Fruit fly (Drosophila melanogaster) whole organism, embryonic: Measurements from ENCODE around the gene Vha100-2.
A peak's percentile ranks its signal among the peaks of the same experiment; 100 is the strongest.

Experiments
- CG10431 ChIP-seq: fragments of 200-800 bp; sonication (Bioruptor generic); optimal IDR thresholded peaks from 3 replicates; lab custom pipeline; 2018; ENCODE audit warnings: missing biosample characterization, mild to moderate bottlenecking, missing genetic modification characterization
- CG12391 ChIP-seq: fragments of 200-800 bp; sonication (Bioruptor generic); optimal IDR thresholded peaks from 3 replicates; lab custom pipeline; 2018; ENCODE audit warnings: missing biosample characterization, mild to moderate bottlenecking, missing genetic modification characterization, moderate library complexity
- CG1602 ChIP-seq: fragments of 200-800 bp; sonication (Bioruptor generic); optimal IDR thresholded peaks from 3 replicates; lab custom pipeline; 2016; ENCODE audit warnings: missing biosample characterization, missing genetic modification characterization
- CG17612 ChIP-seq: fragments of 200-800 bp; sonication (Bioruptor generic); IDR thresholded peaks from 2 replicates; pipeline ENCODE4 v1.3.6; 2022; ENCODE audit warnings: missing biosample characterization, missing genetic modification characterization
- CG31224 ChIP-seq: fragments of 200-800 bp; sonication (Bioruptor generic); IDR thresholded peaks from 2 replicates; pipeline ENCODE4 v1.3.6; 2022; ENCODE audit warnings: missing biosample characterization, missing genetic modification characterization
- CG31388 ChIP-seq: fragments of 200-800 bp; sonication (Bioruptor generic); optimal IDR thresholded peaks from 2 replicates; lab custom pipeline; 2016; ENCODE audit warnings: missing biosample characterization, missing genetic modification characterization
- CG4282 ChIP-seq: fragments of 200-800 bp; sonication (Bioruptor generic); optimal IDR thresholded peaks from 2 replicates; lab custom pipeline; 2016; ENCODE audit warnings: missing biosample characterization, missing genetic modification characterization
- CG4617 ChIP-seq: fragments of 200-800 bp; sonication (Bioruptor generic); optimal IDR thresholded peaks from 3 replicates; lab custom pipeline; 2016; ENCODE audit warnings: missing biosample characterization, missing genetic modification characterization, borderline replicate concordance
- CG4707 ChIP-seq: fragments of 200-800 bp; sonication (Bioruptor generic); optimal IDR thresholded peaks from 2 replicates; lab custom pipeline; 2018; ENCODE audit warnings: missing biosample characterization, mild to moderate bottlenecking, missing genetic modification characterization, moderate library complexity
- CG4854 ChIP-seq: fragments of 200-800 bp; sonication (Bioruptor generic); optimal IDR thresholded peaks from 2 replicates; lab custom pipeline; 2016; ENCODE audit warnings: missing biosample characterization, missing genetic modification characterization, inconsistent platforms
- CG6813 ChIP-seq: fragments of 200-800 bp; sonication (Bioruptor generic); optimal IDR thresholded peaks from 2 replicates; lab custom pipeline; 2017; ENCODE audit warnings: missing biosample characterization, missing genetic modification characterization, mild to moderate bottlenecking, moderate library complexity, missing genetic modification reagents
- CG9932 ChIP-seq: fragments of 200-800 bp; sonication (Bioruptor generic); IDR thresholded peaks from 2 replicates; pipeline ENCODE4 v1.3.6; 2022; ENCODE audit warnings: missing biosample characterization, missing genetic modification characterization
- CrebB ChIP-seq: fragments of 200-800 bp; sonication (Bioruptor generic); optimal IDR thresholded peaks from 3 replicates; lab custom pipeline; 2018; ENCODE audit warnings: missing biosample characterization, mild to moderate bottlenecking, missing genetic modification characterization
- D19B ChIP-seq: fragments of 200-800 bp; sonication (Bioruptor generic); optimal IDR thresholded peaks from 2 replicates; lab custom pipeline; 2017; ENCODE audit warnings: missing biosample characterization, mild to moderate bottlenecking, missing genetic modification characterization
- Dip2 ChIP-seq: fragments of 200-800 bp; sonication (Bioruptor generic); IDR thresholded peaks from 2 replicates; pipeline ENCODE4 v1.3.6; 2022; ENCODE audit warnings: missing biosample characterization, missing genetic modification characterization
- ERR ChIP-seq: fragments of 200-800 bp; sonication (Bioruptor generic); optimal IDR thresholded peaks from 2 replicates; lab custom pipeline; 2016; ENCODE audit warnings: missing biosample characterization, missing genetic modification characterization
- Hmx ChIP-seq: fragments of 200-800 bp; sonication (Bioruptor generic); optimal IDR thresholded peaks from 2 replicates; lab custom pipeline; 2016; ENCODE audit warnings: missing biosample characterization, missing genetic modification characterization
- Hr3 ChIP-seq: fragments of 200-800 bp; sonication (Bioruptor generic); optimal IDR thresholded peaks from 3 replicates; lab custom pipeline; 2016; ENCODE audit warnings: missing biosample characterization, missing genetic modification characterization
- MTF-1 ChIP-seq: fragments of 200-800 bp; sonication (Bioruptor generic); optimal IDR thresholded peaks from 2 replicates; lab custom pipeline; 2018; ENCODE audit warnings: missing biosample characterization, mild to moderate bottlenecking, missing genetic modification characterization, borderline replicate concordance
- Pdp1 ChIP-seq, 2 experiments: fragments of 200-800 bp; sonication (Bioruptor generic); optimal IDR thresholded peaks; 3 replicates each; lab custom pipeline; 2016; ENCODE audit warnings: missing biosample characterization in 2 of 2, missing genetic modification characterization in 2 of 2, mild to moderate bottlenecking in 1 of 2, moderate library complexity in 1 of 2
- Ssrp ChIP-seq: fragments of 200-800 bp; sonication (Bioruptor generic); optimal IDR thresholded peaks from 2 replicates; lab custom pipeline; 2018; ENCODE audit warnings: missing biosample characterization, mild to moderate bottlenecking, missing genetic modification characterization, moderate library complexity
- az2 ChIP-seq: fragments of 200-800 bp; sonication (Bioruptor generic); optimal IDR thresholded peaks from 3 replicates; lab custom pipeline; 2016; ENCODE audit warnings: missing biosample characterization, missing genetic modification characterization
- bab2 ChIP-seq: fragments of 200-800 bp; sonication (Bioruptor generic); optimal IDR thresholded peaks from 2 replicates; lab custom pipeline; 2016; ENCODE audit warnings: missing biosample characterization, missing genetic modification characterization
- cad ChIP-seq: fragments of >200 bp; optimal IDR thresholded peaks from 2 replicates; lab custom pipeline; 2017; ENCODE audit warnings: missing biosample characterization, missing genetic modification characterization
- cg ChIP-seq: fragments of 200-800 bp; sonication (Bioruptor generic); optimal IDR thresholded peaks from 3 replicates; lab custom pipeline; 2019; ENCODE audit warnings: missing biosample characterization, mild to moderate bottlenecking, missing genetic modification characterization, moderate library complexity
- cwo ChIP-seq: fragments of 200-800 bp; sonication (Bioruptor generic); optimal IDR thresholded peaks from 3 replicates; lab custom pipeline; 2017; ENCODE audit warnings: missing biosample characterization, missing genetic modification characterization, mild to moderate bottlenecking, moderate library complexity, missing genetic modification reagents
- gt ChIP-seq: fragments of 200-800 bp; sonication (Bioruptor generic); IDR thresholded peaks from 2 replicates; pipeline ENCODE4 v1.3.6; 2022; ENCODE audit warnings: missing biosample characterization, missing genetic modification characterization
- h ChIP-seq: fragments of >200 bp; optimal IDR thresholded peaks from 2 replicates; lab custom pipeline; 2017
- hb ChIP-seq: fragments of 200-800 bp; sonication (Bioruptor generic); IDR thresholded peaks from 3 replicates; pipeline ENCODE4 v1.3.6; 2022; ENCODE audit warnings: missing biosample characterization, missing genetic modification characterization; ENCODE audit not compliant: partially characterized antibody
- ind ChIP-seq: fragments of 200-800 bp; sonication (Bioruptor generic); optimal IDR thresholded peaks from 3 replicates; lab custom pipeline; 2016; ENCODE audit warnings: missing biosample characterization, missing genetic modification characterization
- kay ChIP-seq: fragments of 200-800 bp; sonication (Bioruptor generic); optimal IDR thresholded peaks from 2 replicates; lab custom pipeline; 2016; ENCODE audit warnings: missing biosample characterization, missing genetic modification characterization
- ken ChIP-seq: fragments of 200-800 bp; sonication (Bioruptor generic); IDR thresholded peaks from 3 replicates; pipeline ENCODE4 v1.3.6; 2022; ENCODE audit warnings: missing biosample characterization, missing genetic modification characterization
- knrl ChIP-seq: fragments of 200-800 bp; sonication (Bioruptor generic); IDR thresholded peaks from 3 replicates; pipeline ENCODE4 v1.3.6; 2022; ENCODE audit warnings: missing biosample characterization, missing genetic modification characterization; ENCODE audit not compliant: partially characterized antibody
- lab ChIP-seq: fragments of 200-800 bp; sonication (Bioruptor generic); optimal IDR thresholded peaks from 3 replicates; lab custom pipeline; 2017; ENCODE audit warnings: missing biosample characterization, missing genetic modification characterization, mild to moderate bottlenecking, moderate library complexity, missing genetic modification reagents
- lbe ChIP-seq: fragments of 200-800 bp; sonication (Bioruptor generic); optimal IDR thresholded peaks from 2 replicates; lab custom pipeline; 2016; ENCODE audit warnings: missing biosample characterization, mild to moderate bottlenecking, missing genetic modification characterization
- nerfin-1 ChIP-seq: fragments of 200-800 bp; sonication (Bioruptor generic); optimal IDR thresholded peaks from 3 replicates; lab custom pipeline; 2019; ENCODE audit warnings: missing biosample characterization, mild to moderate bottlenecking, missing genetic modification characterization, moderate library complexity
- pan ChIP-seq, 4 experiments: fragments of >200 bp in 3 of 4; fragments of 200-800 bp in 1 of 4; sonication (Bioruptor generic) in 1 of 4; optimal IDR thresholded peaks in 3 of 4; IDR thresholded peaks in 1 of 4; 2 replicates each; pipeline versions ENCODE4 v1.3.6 to Lab custom; 2017 to 2022; ENCODE audit warnings: missing biosample characterization in 2 of 4, missing genetic modification characterization in 2 of 4, mixed read lengths in 1 of 4
- ro ChIP-seq: fragments of 200-800 bp; sonication (Bioruptor generic); IDR thresholded peaks from 2 replicates; pipeline ENCODE4 v1.3.6; 2022; ENCODE audit warnings: missing biosample characterization, missing genetic modification characterization
- ssp ChIP-seq: fragments of 200-800 bp; sonication (Bioruptor generic); IDR thresholded peaks from 2 replicates; pipeline ENCODE4 v1.3.6; 2022; ENCODE audit warnings: missing biosample characterization, missing genetic modification characterization
- vvl ChIP-seq: fragments of 200-800 bp; sonication (Bioruptor generic); IDR thresholded peaks from 2 replicates; pipeline ENCODE4 v1.3.6; 2022; ENCODE audit warnings: missing biosample characterization, missing genetic modification characterization
- zen2 ChIP-seq: fragments of 200-800 bp; sonication (Bioruptor generic); IDR thresholded peaks from 3 replicates; pipeline ENCODE4 v1.3.6; 2022; ENCODE audit warnings: missing biosample characterization, missing genetic modification characterization; ENCODE audit not compliant: partially characterized antibody

Gene Vha100-2

dm6 chr3R:18398954-18399697, at the start of gene Vha100-2 (continued):
- TF ChIP-seq CrebB (tag; lab: Kevin White, UChicago) (peak; percentile 30), CG1602 (GFP tag; lab: Kevin White, UChicago) (no peak), CG17612 (GFP tag; lab: Robert Waterston, UW) (no peak), ro (GFP tag; lab: Robert Waterston, UW) (no peak), ssp (GFP tag; lab: Robert Waterston, UW) (no peak), CG4854 (GFP tag; lab: Kevin White, UChicago) (no peak), az2 (no peak), gt (GFP tag; lab: Robert Waterston, UW) (no peak), CG10431 (no peak), ERR (no peak), D19B (GFP tag; lab: Kevin White, UChicago) (peak; percentile 97), cg (no peak), ken (GFP tag; lab: Robert Waterston, UW) (peak; percentile 48; the same call in 2 of the 3 replicates), vvl (GFP tag; lab: Robert Waterston, UW) (peak; percentile 28), CG31224 (GFP tag; lab: Robert Waterston, UW) (no peak), CG31388 (GFP tag; lab: Kevin White, UChicago) (no peak), Ssrp (tag; lab: Kevin White, UChicago) (no peak), zen2 (GFP tag; lab: Robert Waterston, UW) (no peak), h (lab: Kevin White, UChicago) (no peak), hb (GFP tag; lab: Robert Waterston, UW) (no peak), Hr3 (GFP tag; lab: Kevin White, UChicago) (no peak), Pdp1 (GFP tag; optimal IDR thresholded peaks at IDR 0.05; lab: Kevin White, UChicago) (no peak), CG12391 (tag; lab: Kevin White, UChicago) (peak; percentile 38), nerfin-1 (tag; lab: Kevin White, UChicago) (no peak), CG6813 (GFP tag; lab: Kevin White, UChicago) (peak; percentile 48), cwo (GFP tag; lab: Kevin White, UChicago) (peak; percentile 75), lab (GFP tag; lab: Kevin White, UChicago) (peak; percentile 25), bab2 (GFP tag; lab: Kevin White, UChicago) (no peak), CG4617 (GFP tag; lab: Kevin White, UChicago) (peak; percentile 66), CG4707 (GFP tag; lab: Kevin White, UChicago) (no peak), cad (GFP tag; lab: Kevin White, UChicago) (no peak), knrl (GFP tag; lab: Robert Waterston, UW) (peak; percentile 37; the same call in 1 of the 3 replicates), Dip2 (GFP tag; lab: Robert Waterston, UW) (no peak), lbe (GFP tag; lab: Kevin White, UChicago) (peak; percentile 51), CG9932 (peak; percentile 60), Hmx (no peak), ind (GFP tag; lab: Kevin White, UChicago) (peak; percentile 51), kay (GFP tag; lab: Kevin White, UChicago) (peak; percentile 37), CG4282 (GFP tag; lab: Kevin White, UChicago) (no peak), pan (optimal IDR thresholded peaks at IDR 0.05; lab: Kevin White, UChicago) (no peak), pan (GFP tag; optimal IDR thresholded peaks at IDR 0.05 in 1 of 2, IDR thresholded peaks at IDR 0.05 in 1 of 2) (peak in 1 of 2 experiments; percentile 47), MTF-1 (peak; percentile 27)
